Worm (Caenorhabditis elegans): Measurements from ENCODE around the gene M01H9.5.

Gene M01H9.5

ce11 chrIV:4516478-4516877 lies 51.2 kb downstream of the M01H9.5 start:
- TF ChIP-seq tbx-7 (tag; optimal IDR thresholded peaks at IDR 0.05) (no peak), fax-1 (tag; optimal IDR thresholded peaks at IDR 0.05) (no peak), unc-3 (GFP tag; conservative IDR thresholded peaks at IDR 0.05) (no peak), unc-3 (tag; optimal IDR thresholded peaks at IDR 0.05) (no peak), ets-4 (tag; optimal IDR thresholded peaks at IDR 0.05) (no peak), ceh-48 (tag; optimal IDR thresholded peaks at IDR 0.05) (no peak), tbx-2 (tag; optimal IDR thresholded peaks at IDR 0.05) (no peak), ceh-31 (tag; optimal IDR thresholded peaks at IDR 0.05) (no peak), T23F11.4 (GFP tag; optimal IDR thresholded peaks at IDR 0.05) (no peak), ceh-30 (tag; optimal IDR thresholded peaks at IDR 0.05) (no peak), pat-9 (tag; optimal IDR thresholded peaks at IDR 0.05) (no peak)

- no peak for TF ChIP-seq T23F11.4 (GFP tag; optimal IDR thresholded peaks at IDR 0.05)
- no peak for TF ChIP-seq nhr-232 (tag; optimal IDR thresholded peaks at IDR 0.05)
- no peak for TF ChIP-seq nhr-11 (tag; optimal IDR thresholded peaks at IDR 0.05)
- no peak for TF ChIP-seq tbx-2 (tag; optimal IDR thresholded peaks at IDR 0.05)
- TF ChIP-seq ref-2 (tag; optimal IDR thresholded peaks at IDR 0.05) = no peak
- no peak for TF ChIP-seq ceh-24 (tag; optimal IDR thresholded peaks at IDR 0.05)
- no peak for TF ChIP-seq hlh-15 (tag; optimal IDR thresholded peaks at IDR 0.05)
- TF ChIP-seq pros-1 (tag; optimal IDR thresholded peaks at IDR 0.05) = no peak
- no peak for TF ChIP-seq dmd-4 (tag; optimal IDR thresholded peaks at IDR 0.05; ENCODE audit: borderline replicate concordance)
- TF ChIP-seq hlh-30 (tag; optimal IDR thresholded peaks at IDR 0.05; ENCODE audit: insufficient read depth) = no peak
Measured at ce11 chrIV:4517066-4517465, 51.8 kb downstream of the M01H9.5 start, which contains the start of gene ZK180.5. Gene ZK180.5 (minus strand): TSS chrIV:4517166.

Measured in whole organism, late embryonic.